Worm (Caenorhabditis elegans) whole organism, mixed stage, embryonic: ENCODE results near the gene prcc-1.

Experiments
- blmp-1 ChIP-seq: fragments of 150-350 bp; optimal IDR thresholded peaks from 2 replicates; lab custom pipeline; 2014; ENCODE audit warnings: missing biosample characterization, missing genetic modification characterization
- ceh-39 ChIP-seq: fragments of 150-350 bp; optimal IDR thresholded peaks from 2 replicates; lab custom pipeline; 2014; ENCODE audit warnings: missing biosample characterization, missing genetic modification characterization
- ceh-83 ChIP-seq: fragments of 200-800 bp; sonication (Bioruptor generic); optimal IDR thresholded peaks from 2 replicates; lab custom pipeline; 2018; ENCODE audit warnings: mild to moderate bottlenecking, missing genetic modification characterization, missing compliant biosample characterization
- ces-1 ChIP-seq: fragments of 150-350 bp; optimal IDR thresholded peaks from 2 replicates; lab custom pipeline; 2014; ENCODE audit warnings: missing biosample characterization, missing genetic modification reagents, missing genetic modification characterization
- elt-3 ChIP-seq: fragments of 150-350 bp; optimal IDR thresholded peaks from 2 replicates; lab custom pipeline; 2014; ENCODE audit warnings: missing biosample characterization, missing genetic modification characterization
- flh-1 ChIP-seq: fragments of 200-800 bp; sonication (Bioruptor generic); optimal IDR thresholded peaks from 2 replicates; lab custom pipeline; 2018; ENCODE audit warnings: mild to moderate bottlenecking, missing genetic modification characterization, moderate library complexity, missing compliant biosample characterization
- lin-13 ChIP-seq: fragments of 150-350 bp; optimal IDR thresholded peaks from 2 replicates; lab custom pipeline; 2014; ENCODE audit warnings: missing biosample characterization, missing genetic modification characterization
- lin-32 ChIP-seq: fragments of 200-800 bp; sonication (Bioruptor generic); optimal IDR thresholded peaks from 2 replicates; lab custom pipeline; 2018; ENCODE audit warnings: mild to moderate bottlenecking, missing genetic modification characterization, missing compliant biosample characterization
- mep-1 ChIP-seq: fragments of 150-350 bp; optimal IDR thresholded peaks from 2 replicates; lab custom pipeline; 2017; ENCODE audit warnings: missing biosample characterization, missing genetic modification reagents, missing genetic modification characterization, inconsistent platforms
- nhr-28 ChIP-seq: fragments of 150-350 bp; optimal IDR thresholded peaks from 2 replicates; lab custom pipeline; 2014; ENCODE audit warnings: missing biosample characterization, missing genetic modification characterization
- pha-4 ChIP-seq: fragments of 150-350 bp; optimal IDR thresholded peaks from 2 replicates; lab custom pipeline; 2018; ENCODE audit warnings: missing biosample characterization, missing genetic modification reagents, missing genetic modification characterization
- sem-2 ChIP-seq: fragments of 200-800 bp; sonication (Bioruptor generic); optimal IDR thresholded peaks from 2 replicates; lab custom pipeline; 2018; ENCODE audit warnings: mild to moderate bottlenecking, missing genetic modification characterization, missing compliant biosample characterization

DNA sequence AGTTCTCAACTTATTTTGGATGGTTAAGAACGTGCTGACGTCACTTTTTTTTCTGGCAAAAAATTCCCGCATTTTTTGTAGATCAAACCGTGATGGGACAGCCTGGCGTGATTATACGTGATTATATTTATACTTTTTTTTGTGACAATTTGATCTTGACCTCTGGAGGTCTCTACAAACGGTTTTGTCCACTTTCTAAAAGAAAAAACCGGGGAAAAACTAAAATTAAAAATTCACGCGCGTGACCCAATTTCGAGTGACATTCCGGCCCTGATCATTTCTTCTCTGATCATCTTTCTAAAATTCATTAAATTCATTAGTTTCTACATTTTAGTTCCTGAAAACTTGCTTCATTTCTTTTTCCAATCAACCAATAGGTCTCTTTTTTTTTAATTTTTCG lies 11.3 kb upstream of the prcc-1 start, which contains the start of gene rde-11:
- no peak for TF ChIP-seq sem-2
- TF ChIP-seq elt-3 (tag; lab: Kevin White, UChicago): no peak
- TF ChIP-seq mep-1 (tag; lab: Kevin White, UChicago): no peak
- TF ChIP-seq ceh-39 (tag; lab: Kevin White, UChicago): no peak
- no peak for TF ChIP-seq lin-32 (GFP tag; lab: Kevin White, UChicago)
- TF ChIP-seq nhr-28 (tag; lab: Kevin White, UChicago): no peak
- TF ChIP-seq lin-13 (tag; lab: Kevin White, UChicago): no peak
- TF ChIP-seq ces-1 (GFP tag; lab: Kevin White, UChicago): no peak
- TF ChIP-seq flh-1: no peak
- TF ChIP-seq ceh-83: no peak
- TF ChIP-seq blmp-1: no peak
- no peak for TF ChIP-seq pha-4 (tag; lab: Kevin White, UChicago)
